Worm (Caenorhabditis elegans) whole organism, mixed stage, embryonic: Measurements from ENCODE around the gene idhb-1.

Experiments
- ces-1 ChIP-seq: fragments of 150-350 bp; optimal IDR thresholded peaks from 2 replicates; lab custom pipeline; 2014; ENCODE audit warnings: missing biosample characterization, missing genetic modification reagents, missing genetic modification characterization
- elt-1 ChIP-seq: sonication (generic microtip); optimal IDR thresholded peaks from 2 replicates; lab custom pipeline; 2017; ENCODE audit warnings: missing genetic modification characterization, mild to moderate bottlenecking, missing compliant biosample characterization, antibody characterized with exemption, moderate library complexity, borderline replicate concordance; ENCODE audit not compliant: insufficient read depth
- elt-3 ChIP-seq: fragments of 150-350 bp; optimal IDR thresholded peaks from 2 replicates; lab custom pipeline; 2014; ENCODE audit warnings: missing biosample characterization, missing genetic modification characterization
- nhr-12 ChIP-seq: fragments of 150-350 bp; optimal IDR thresholded peaks from 2 replicates; lab custom pipeline; 2014; ENCODE audit warnings: missing biosample characterization, missing genetic modification characterization
- nhr-237 ChIP-seq: fragments of 150-350 bp; optimal IDR thresholded peaks from 2 replicates; lab custom pipeline; 2014; ENCODE audit warnings: missing biosample characterization, missing genetic modification characterization
- nhr-76 ChIP-seq: sonication (generic microtip); optimal IDR thresholded peaks from 2 replicates; lab custom pipeline; 2017; ENCODE audit warnings: missing biosample characterization, missing genetic modification characterization
- snpc-4 ChIP-seq: fragments of 150-350 bp; optimal IDR thresholded peaks from 2 replicates; lab custom pipeline; 2014; ENCODE audit warnings: missing biosample characterization, missing genetic modification characterization
- tbx-8 ChIP-seq: fragments of 200-800 bp; sonication (Bioruptor generic); optimal IDR thresholded peaks from 2 replicates; lab custom pipeline; 2018; ENCODE audit warnings: mild to moderate bottlenecking, missing genetic modification characterization, moderate library complexity, missing compliant biosample characterization
- unc-39 ChIP-seq: fragments of 150-350 bp; optimal IDR thresholded peaks from 2 replicates; lab custom pipeline; 2014; ENCODE audit warnings: missing biosample characterization, missing genetic modification characterization
- unc-62 ChIP-seq: fragments of 150-350 bp; optimal IDR thresholded peaks from 2 replicates; lab custom pipeline; 2014; ENCODE audit warnings: missing biosample characterization, missing genetic modification reagents, missing genetic modification characterization
- ztf-11 ChIP-seq: fragments of 150-350 bp; optimal IDR thresholded peaks from 2 replicates; lab custom pipeline; 2014; ENCODE audit warnings: missing biosample characterization, missing genetic modification characterization

ce11 chrX:14179488-14179887, 5.6 kb upstream of the idhb-1 start:
- TF ChIP-seq ztf-11 (tag; lab: Kevin White, UChicago) (no peak), snpc-4 (tag; lab: Kevin White, UChicago) (no peak), unc-62 (no peak), nhr-12 (tag; lab: Kevin White, UChicago) (no peak), nhr-237 (no peak), ces-1 (no peak), elt-3 (tag; lab: Kevin White, UChicago) (no peak), nhr-76 (tag; lab: Kevin White, UChicago) (no peak), elt-1 (tag; lab: Kevin White, UChicago) (no peak), unc-39 (tag; lab: Kevin White, UChicago) (no peak), tbx-8 (no peak)
